Worm (Caenorhabditis elegans) whole organism, young adult: ENCODE data around the gene C28H8.8.
A peak's percentile ranks its signal among the peaks of the same experiment; 100 is the strongest.

ENCODE experiments used
- B0035.1 ChIP-seq: sonication (generic microtip); optimal IDR thresholded peaks from 2 replicates; lab custom pipeline; 2016; ENCODE audit warnings: missing genetic modification characterization, mild to moderate bottlenecking, missing compliant biosample characterization, missing genotype, missing genetic modification reagents
- C17E4.6 ChIP-seq: fragments of 200-800 bp; sonication (Bioruptor generic); IDR thresholded peaks from 2 replicates; pipeline ENCODE4 v1.3.6; 2022; ENCODE audit warnings: missing genetic modification reagents, missing genetic modification characterization, missing compliant biosample characterization
- D2030.7 ChIP-seq: fragments of 200-800 bp; sonication (Bioruptor generic); IDR thresholded peaks from 2 replicates; pipeline ENCODE4 v1.3.6; 2022; ENCODE audit warnings: missing genetic modification reagents, missing genetic modification characterization, missing compliant biosample characterization
- F22D6.2 ChIP-seq: sonication (generic microtip); optimal IDR thresholded peaks from 2 replicates; lab custom pipeline; 2016; ENCODE audit warnings: mild to moderate bottlenecking, missing genetic modification characterization, missing compliant biosample characterization
- F23B12.7 ChIP-seq: sonication (generic microtip); optimal IDR thresholded peaks from 2 replicates; lab custom pipeline; 2017; ENCODE audit warnings: missing genetic modification characterization, mild to moderate bottlenecking, missing compliant biosample characterization, antibody characterized with exemption, moderate library complexity; ENCODE audit not compliant: insufficient read depth
- F39B2.1 ChIP-seq: fragments of 200-800 bp; sonication (Bioruptor generic); IDR thresholded peaks from 2 replicates; pipeline ENCODE4 v1.3.6; 2022; ENCODE audit warnings: missing genetic modification reagents, missing genetic modification characterization, missing compliant biosample characterization
- F52B5.7 ChIP-seq: sonication (generic microtip); optimal IDR thresholded peaks from 2 replicates; lab custom pipeline; 2016; ENCODE audit warnings: mild to moderate bottlenecking, missing genetic modification characterization, missing compliant biosample characterization
- F57C9.4 ChIP-seq: sonication (generic microtip); optimal IDR thresholded peaks from 2 replicates; lab custom pipeline; 2017; ENCODE audit warnings: mild to moderate bottlenecking, missing genetic modification characterization, missing compliant biosample characterization
- K11D2.4 ChIP-seq: fragments of 200-800 bp; sonication (Bioruptor generic); IDR thresholded peaks from 2 replicates; pipeline ENCODE4 v1.3.6; 2022; ENCODE audit warnings: missing genetic modification reagents, missing genetic modification characterization, missing compliant biosample characterization
- aptf-3 ChIP-seq: fragments of 200-800 bp; sonication (Bioruptor generic); IDR thresholded peaks from 2 replicates; pipeline ENCODE4 v1.3.6; 2022; ENCODE audit warnings: missing genetic modification characterization, missing compliant biosample characterization
- atf-7 ChIP-seq: sonication (generic microtip); optimal IDR thresholded peaks from 2 replicates; lab custom pipeline; 2017; ENCODE audit warnings: mild to moderate bottlenecking, missing genetic modification characterization, missing compliant biosample characterization
- athp-1 ChIP-seq: sonication (generic microtip); optimal IDR thresholded peaks from 2 replicates; lab custom pipeline; 2017; ENCODE audit warnings: mild to moderate bottlenecking, missing genetic modification characterization, missing compliant biosample characterization
- attf-6 ChIP-seq: fragments of 200-800 bp; sonication (Bioruptor generic); IDR thresholded peaks from 2 replicates; pipeline ENCODE4 v1.3.6; 2022; ENCODE audit warnings: missing genetic modification reagents, missing genetic modification characterization, missing compliant biosample characterization
- ceh-100 ChIP-seq: fragments of 200-800 bp; sonication (Bioruptor generic); IDR thresholded peaks from 2 replicates; pipeline ENCODE4 v1.3.6; 2022; ENCODE audit warnings: missing genetic modification reagents, missing genetic modification characterization, missing compliant biosample characterization
- ceh-27 ChIP-seq: fragments of 200-800 bp; sonication (Bioruptor generic); optimal IDR thresholded peaks from 2 replicates; lab custom pipeline; 2018; ENCODE audit warnings: mild to moderate bottlenecking, missing genetic modification characterization, moderate library complexity, missing compliant biosample characterization
- ceh-40 ChIP-seq: fragments of 200-800 bp; sonication (Bioruptor generic); IDR thresholded peaks from 2 replicates; pipeline ENCODE4 v1.3.6; 2022; ENCODE audit warnings: missing genetic modification characterization, missing compliant biosample characterization
- ceh-91 ChIP-seq: fragments of 200-800 bp; sonication (Bioruptor generic); IDR thresholded peaks from 2 replicates; pipeline ENCODE4 v1.3.6; 2022; ENCODE audit warnings: missing genetic modification reagents, missing genetic modification characterization, missing compliant biosample characterization
- dpff-1 ChIP-seq: sonication (generic microtip); optimal IDR thresholded peaks from 2 replicates; lab custom pipeline; 2017; ENCODE audit warnings: mild to moderate bottlenecking, missing genetic modification characterization, missing compliant biosample characterization
- efl-1 ChIP-seq: fragments of 150-350 bp; optimal IDR thresholded peaks from 2 replicates; lab custom pipeline; 2014; ENCODE audit warnings: missing biosample characterization, missing genetic modification reagents, missing genetic modification characterization
- ekl-4 ChIP-seq: fragments of 200-800 bp; sonication (Bioruptor generic); IDR thresholded peaks from 2 replicates; pipeline ENCODE4 v1.3.6; 2022; ENCODE audit warnings: missing genetic modification reagents, missing genetic modification characterization, missing compliant biosample characterization
- ets-4 ChIP-seq: fragments of 200-800 bp; sonication (Bioruptor generic); optimal IDR thresholded peaks from 2 replicates; lab custom pipeline; 2018; ENCODE audit warnings: mild to moderate bottlenecking, missing genetic modification characterization, missing compliant biosample characterization
- gei-17 ChIP-seq: fragments of 200-800 bp; sonication (Bioruptor generic); optimal IDR thresholded peaks from 2 replicates; lab custom pipeline; 2018; ENCODE audit warnings: mild to moderate bottlenecking, missing genetic modification characterization, missing compliant biosample characterization
- hlh-12 ChIP-seq: sonication (generic microtip); optimal IDR thresholded peaks from 2 replicates; lab custom pipeline; 2016; ENCODE audit warnings: missing genetic modification characterization, missing compliant biosample characterization
- hlh-26 ChIP-seq: fragments of 200-800 bp; sonication (Bioruptor generic); conservative IDR thresholded peaks from 2 replicates; pipeline ENCODE4 v1.3.6; 2022; ENCODE audit warnings: missing genetic modification reagents, missing genetic modification characterization, missing compliant biosample characterization
- hmg-1.2 ChIP-seq: fragments of 200-800 bp; sonication (Bioruptor generic); IDR thresholded peaks from 2 replicates; pipeline ENCODE4 v1.3.6; 2022; ENCODE audit warnings: missing genetic modification reagents, missing genetic modification characterization, missing compliant biosample characterization
- hrde-1 ChIP-seq: sonication (generic microtip); optimal IDR thresholded peaks from 2 replicates; lab custom pipeline; 2016; ENCODE audit warnings: missing genetic modification characterization, mild to moderate bottlenecking, missing compliant biosample characterization, moderate library complexity, missing genotype, missing genetic modification reagents, borderline replicate concordance
- lag-1 ChIP-seq: fragments of 200-800 bp; sonication (Bioruptor generic); IDR thresholded peaks from 2 replicates; pipeline ENCODE4 v1.3.6; 2022; ENCODE audit warnings: missing genetic modification reagents, missing genetic modification characterization, missing compliant biosample characterization
- lin-54 ChIP-seq: fragments of 200-800 bp; sonication (Bioruptor generic); optimal IDR thresholded peaks from 2 replicates; lab custom pipeline; 2018; ENCODE audit warnings: mild to moderate bottlenecking, missing genetic modification characterization, missing compliant biosample characterization
- lir-1 ChIP-seq: fragments of 200-800 bp; sonication (Bioruptor generic); conservative IDR thresholded peaks from 2 replicates; pipeline ENCODE4 v1.3.6; 2022; ENCODE audit warnings: missing genetic modification reagents, missing genetic modification characterization, missing compliant biosample characterization
- lsy-27 ChIP-seq: sonication (generic microtip); optimal IDR thresholded peaks from 2 replicates; lab custom pipeline; 2017; ENCODE audit warnings: missing genetic modification characterization, mild to moderate bottlenecking, missing compliant biosample characterization, antibody characterized with exemption, missing genotype, borderline replicate concordance; ENCODE audit not compliant: insufficient read depth
- madf-8 ChIP-seq: fragments of 200-800 bp; sonication (Bioruptor generic); conservative IDR thresholded peaks from 2 replicates; pipeline ENCODE4 v1.3.6; 2022; ENCODE audit warnings: missing genetic modification reagents, missing genetic modification characterization, missing compliant biosample characterization
- nfyb-1 ChIP-seq: fragments of 200-800 bp; sonication (Bioruptor generic); IDR thresholded peaks from 2 replicates; pipeline ENCODE4 v1.3.6; 2022; ENCODE audit warnings: missing genetic modification reagents, missing genetic modification characterization, missing compliant biosample characterization
- nhr-179 ChIP-seq: sonication (generic microtip); optimal IDR thresholded peaks from 2 replicates; lab custom pipeline; 2016; ENCODE audit warnings: mild to moderate bottlenecking, missing genetic modification characterization, missing compliant biosample characterization
- nhr-80 ChIP-seq: sonication (generic microtip); optimal IDR thresholded peaks from 2 replicates; lab custom pipeline; 2016; ENCODE audit warnings: missing genetic modification characterization, missing compliant biosample characterization
- rcor-1 ChIP-seq: fragments of 200-800 bp; sonication (Bioruptor generic); IDR thresholded peaks from 2 replicates; pipeline ENCODE4 v1.3.6; 2022; ENCODE audit warnings: missing genetic modification reagents, missing genetic modification characterization, missing compliant biosample characterization
- snpc-1.1 ChIP-seq: sonication (generic microtip); optimal IDR thresholded peaks from 2 replicates; lab custom pipeline; 2017; ENCODE audit warnings: missing genetic modification characterization, mild to moderate bottlenecking, missing compliant biosample characterization, antibody characterized with exemption, moderate library complexity, missing genotype, missing genetic modification reagents; ENCODE audit not compliant: insufficient read depth
- snpc-1.3 ChIP-seq: sonication (generic microtip); optimal IDR thresholded peaks from 2 replicates; lab custom pipeline; 2017; ENCODE audit warnings: missing genetic modification characterization, mild to moderate bottlenecking, missing compliant biosample characterization, antibody characterized with exemption, moderate library complexity, missing genotype, missing genetic modification reagents; ENCODE audit not compliant: insufficient read depth
- snpc-3.4 ChIP-seq: sonication (generic microtip); optimal IDR thresholded peaks from 2 replicates; lab custom pipeline; 2017; ENCODE audit warnings: missing genetic modification characterization, mild to moderate bottlenecking, missing compliant biosample characterization, antibody characterized with exemption, moderate library complexity, missing genotype, missing genetic modification reagents
- tbp1 ChIP-seq: fragments of 200-800 bp; sonication (Bioruptor generic); optimal IDR thresholded peaks from 2 replicates; lab custom pipeline; 2018; ENCODE audit warnings: mild to moderate bottlenecking, missing genetic modification characterization, missing compliant biosample characterization
- tbx-9 ChIP-seq: sonication (generic microtip); optimal IDR thresholded peaks from 2 replicates; lab custom pipeline; 2016; ENCODE audit warnings: borderline replicate concordance, missing genetic modification characterization, inconsistent platforms, missing compliant biosample characterization
- tlf-1 ChIP-seq: fragments of 200-800 bp; sonication (Bioruptor generic); optimal IDR thresholded peaks from 2 replicates; lab custom pipeline; 2018; ENCODE audit warnings: mild to moderate bottlenecking, missing genetic modification characterization, missing compliant biosample characterization
- xnd-1 ChIP-seq: sonication (generic microtip); optimal IDR thresholded peaks from 2 replicates; lab custom pipeline; 2016; ENCODE audit warnings: missing genotype, missing genetic modification reagents, missing genetic modification characterization, missing compliant biosample characterization
- zfh-2 ChIP-seq: fragments of 200-800 bp; sonication (Bioruptor generic); conservative IDR thresholded peaks from 2 replicates; pipeline ENCODE4 v1.3.6; 2022; ENCODE audit warnings: missing genetic modification reagents, missing genetic modification characterization, missing compliant biosample characterization
- zim-3 ChIP-seq: sonication (generic microtip); optimal IDR thresholded peaks from 2 replicates; lab custom pipeline; 2017; ENCODE audit warnings: mild to moderate bottlenecking, missing genetic modification characterization, moderate library complexity, missing compliant biosample characterization
- ztf-25 ChIP-seq: fragments of 200-800 bp; sonication (Bioruptor generic); IDR thresholded peaks from 2 replicates; pipeline ENCODE4 v1.3.6; 2022; ENCODE audit warnings: missing genetic modification reagents, missing genetic modification characterization, missing compliant biosample characterization
- ztf-28 ChIP-seq: fragments of 200-800 bp; sonication (Bioruptor generic); IDR thresholded peaks from 2 replicates; pipeline ENCODE4 v1.3.6; 2022; ENCODE audit warnings: missing genetic modification reagents, missing genetic modification characterization, missing compliant biosample characterization
- ztf-6 ChIP-seq: fragments of 200-800 bp; sonication (Bioruptor generic); IDR thresholded peaks from 2 replicates; pipeline ENCODE4 v1.3.6; 2022; ENCODE audit warnings: missing genetic modification reagents, missing genetic modification characterization, missing compliant biosample characterization

Gene C28H8.8

DNA sequence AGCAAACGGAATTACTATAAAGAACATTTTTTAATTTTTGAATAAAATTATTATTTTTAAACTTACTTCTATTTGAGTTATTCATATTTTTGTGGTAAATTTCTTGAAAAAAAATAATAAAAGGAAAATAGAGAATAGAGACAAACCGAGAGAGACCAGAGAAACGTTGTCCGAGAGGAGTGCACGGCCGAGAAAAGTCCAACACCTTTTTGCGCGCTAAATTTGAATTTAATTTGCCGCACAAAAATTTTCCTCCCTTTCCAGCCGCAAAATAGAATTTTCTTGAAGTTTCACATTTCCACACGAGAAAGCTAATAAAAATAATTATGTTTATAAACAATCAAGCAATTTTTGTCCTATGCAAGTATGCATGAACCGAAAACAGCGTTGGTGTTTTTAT, 16.8 kb downstream of the C28H8.8 start, which contains the start of the genes F01F1.11 and F01F1.3 (continued):
- TF ChIP-seq tbp1 (GFP tag; lab: Kevin White, UChicago) (peak; percentile 8), ztf-28 (GFP tag; lab: Robert Waterston, UW) (peak; percentile 72; the same call in 1 of the 2 replicates), nhr-179 (no peak), hlh-26 (GFP tag; lab: Robert Waterston, UW) (no peak), snpc-1.1 (no peak), gei-17 (no peak), attf-6 (GFP tag; lab: Robert Waterston, UW) (no peak), rcor-1 (GFP tag; lab: Robert Waterston, UW) (no peak; the same call in 1 of the 2 replicates), F57C9.4 (no peak), snpc-3.4 (tag; lab: Kevin White, UChicago) (no peak), aptf-3 (GFP tag; lab: Robert Waterston, UW) (no peak), efl-1 (GFP tag; lab: Kevin White, UChicago) (peak; percentile 80), lir-1 (GFP tag; lab: Robert Waterston, UW) (no peak), tlf-1 (GFP tag; lab: Kevin White, UChicago) (peak; percentile 9), atf-7 (tag; lab: Kevin White, UChicago) (no peak), ztf-6 (GFP tag; lab: Robert Waterston, UW) (no peak), hmg-1.2 (peak; percentile 14; the same call in 1 of the 2 replicates), ceh-100 (GFP tag; lab: Robert Waterston, UW) (peak; percentile 36; the same call in 1 of the 2 replicates), lag-1 (GFP tag; lab: Robert Waterston, UW) (no peak), dpff-1 (no peak), ztf-25 (GFP tag; lab: Robert Waterston, UW) (no peak), ceh-40 (GFP tag; lab: Robert Waterston, UW) (no peak), ceh-91 (GFP tag; lab: Robert Waterston, UW) (peak; percentile 50; the same call in 1 of the 2 replicates), D2030.7 (GFP tag; lab: Robert Waterston, UW) (peak; percentile 69), ceh-27 (GFP tag; lab: Kevin White, UChicago) (peak; percentile 72), F22D6.2 (tag; lab: Kevin White, UChicago) (peak; percentile 39), nfyb-1 (peak; percentile 64; the same call in 1 of the 2 replicates), lin-54 (GFP tag; lab: Kevin White, UChicago) (peak; percentile 94), hrde-1 (tag; lab: Kevin White, UChicago) (no peak), zim-3 (tag; lab: Kevin White, UChicago) (no peak), F23B12.7 (tag; lab: Kevin White, UChicago) (no peak), tbx-9 (tag; lab: Kevin White, UChicago) (no peak), F39B2.1 (no peak), ets-4 (GFP tag; lab: Kevin White, UChicago) (no peak), athp-1 (tag; lab: Kevin White, UChicago) (peak; percentile 6), nhr-80 (tag; lab: Kevin White, UChicago) (no peak), hlh-12 (tag; lab: Kevin White, UChicago) (no peak), ekl-4 (GFP tag; lab: Robert Waterston, UW) (peak; percentile 45; the same call in 1 of the 2 replicates), snpc-1.3 (peak; percentile 28), C17E4.6 (0 out of 2 replicates have a peak, but pooled peaks have one; percentile 28), zfh-2 (GFP tag; lab: Robert Waterston, UW) (no peak), lsy-27 (tag; lab: Kevin White, UChicago) (no peak), F52B5.7 (tag; lab: Kevin White, UChicago) (no peak), K11D2.4 (peak; percentile 57), xnd-1 (no peak), madf-8 (GFP tag; lab: Robert Waterston, UW) (0 out of 2 replicates have a peak, but pooled peaks have one; percentile 25), B0035.1 (tag; lab: Kevin White, UChicago) (no peak)
